Fruit fly (Drosophila melanogaster): ENCODE results near the gene Tmf.
A peak's percentile ranks its signal among the peaks of the same experiment; 100 is the strongest.

The Tmf gene

DNA sequence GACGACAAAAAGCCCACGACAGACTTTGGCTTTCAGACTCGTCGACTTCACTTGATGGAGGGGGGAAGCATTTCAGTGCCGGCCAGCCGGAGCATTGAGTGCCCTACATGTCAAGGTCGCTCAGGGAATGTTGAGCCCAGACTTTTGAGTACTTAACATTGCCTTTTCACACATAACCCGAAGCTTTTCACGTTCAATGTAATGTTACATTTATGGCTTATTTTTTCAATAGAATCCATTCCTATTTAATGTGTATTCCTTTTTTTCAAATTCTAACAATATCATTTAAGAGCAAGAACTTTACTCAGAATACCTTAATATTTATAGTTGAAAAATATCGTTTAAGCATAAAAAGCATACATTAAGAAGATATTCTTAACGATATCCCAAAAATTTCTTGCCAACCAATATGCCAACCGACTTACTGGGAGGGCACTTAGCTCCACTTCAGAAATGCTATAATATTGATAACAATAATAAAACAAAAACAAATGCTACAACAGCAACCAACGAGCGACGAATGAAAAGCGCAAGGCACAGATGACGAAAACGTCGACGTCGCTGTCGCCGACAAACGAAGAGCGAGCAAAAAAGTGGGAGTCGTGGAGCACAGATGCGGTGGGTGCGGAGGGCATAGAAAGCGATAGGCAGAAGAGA lies 15.7 kb downstream of the Tmf start (continued):
- TF ChIP-seq CG10431 (GFP tag; optimal IDR thresholded peaks at IDR 0.05) (no peak), gsb-n (tag; optimal IDR thresholded peaks at IDR 0.05) (peak; percentile 3), prd (optimal IDR thresholded peaks at IDR 0.05) (no peak), prd (GFP tag; IDR thresholded peaks at IDR 0.05) (peak; percentile 83), CG10979 (tag; optimal IDR thresholded peaks at IDR 0.05) (peak; percentile 86), her (GFP tag; optimal IDR thresholded peaks at IDR 0.05) (peak; percentile 69), CG18599 (GFP tag; optimal IDR thresholded peaks at IDR 0.05) (peak; percentile 82), Six4 (GFP tag; optimal IDR thresholded peaks at IDR 0.05) (peak; percentile 70), Spps (tag; optimal IDR thresholded peaks at IDR 0.05) (peak; percentile 52), esg (GFP tag; conservative IDR thresholded peaks at IDR 0.05) (peak; percentile 21; the same call in 1 of the 2 replicates), CG9215 (GFP tag; IDR thresholded peaks at IDR 0.05) (peak; percentile 83), wdn (GFP tag; IDR thresholded peaks at IDR 0.05) (no peak), row (GFP tag; IDR thresholded peaks at IDR 0.05) (peak; percentile 72), CG32767 (GFP tag; IDR thresholded peaks at IDR 0.05) (no peak), bcd (GFP tag; optimal IDR thresholded peaks at IDR 0.05) (peak; percentile 88), CG9609 (GFP tag; optimal IDR thresholded peaks at IDR 0.05) (no peak), CG14965 (GFP tag; optimal IDR thresholded peaks at IDR 0.05; ENCODE audit: borderline replicate concordance) (no peak), CG14860 (GFP tag; IDR thresholded peaks at IDR 0.05; ENCODE audit: partially characterized antibody) (no peak), sens (GFP tag) (peak; percentile 98), CG16863 (GFP tag; optimal IDR thresholded peaks at IDR 0.05) (no peak), Hand (GFP tag; optimal IDR thresholded peaks at IDR 0.05) (no peak), tx (GFP tag; optimal IDR thresholded peaks at IDR 0.05) (no peak), usp (GFP tag; optimal IDR thresholded peaks at IDR 0.05) (no peak), Drgx (GFP tag; IDR thresholded peaks at IDR 0.05) (peak; percentile 44), hbn (GFP tag; IDR thresholded peaks at IDR 0.05; ENCODE audit: partially characterized antibody) (no peak), YL-1 (GFP tag; optimal IDR thresholded peaks at IDR 0.05) (no peak), E2f1 (GFP tag; IDR thresholded peaks at IDR 0.05) (peak; percentile 65), dan (GFP tag; IDR thresholded peaks at IDR 0.05) (no peak), ase (GFP tag; IDR thresholded peaks at IDR 0.05) (peak; percentile 58), unc-4 (GFP tag; IDR thresholded peaks at IDR 0.05; ENCODE audit: partially characterized antibody) (no peak), CG12219 (GFP tag; optimal IDR thresholded peaks at IDR 0.05) (peak; percentile 61), CG11398 (GFP tag; optimal IDR thresholded peaks at IDR 0.05) (peak; percentile 45), Trl (optimal IDR thresholded peaks at IDR 0.05) (no peak), Trl (GFP tag; optimal IDR thresholded peaks at IDR 0.05) (peak; percentile 78), CG10366 (GFP tag; IDR thresholded peaks at IDR 0.05) (no peak), pros (GFP tag; optimal IDR thresholded peaks at IDR 0.05) (no peak), CG11456 (GFP tag; IDR thresholded peaks at IDR 0.05) (peak; percentile 79), kay (GFP tag; optimal IDR thresholded peaks at IDR 0.05) (peak; percentile 49), inv (GFP tag; IDR thresholded peaks at IDR 0.05; ENCODE audit: partially characterized antibody) (no peak), CG10209 (GFP tag; optimal IDR thresholded peaks at IDR 0.05) (peak; percentile 85), Vsx1 (GFP tag; optimal IDR thresholded peaks at IDR 0.05) (peak; percentile 57), lilli (GFP tag; optimal IDR thresholded peaks at IDR 0.05) (peak; percentile 90), Sin3A (optimal IDR thresholded peaks at IDR 0.05) (no peak), tin (GFP tag; optimal IDR thresholded peaks at IDR 0.05) (peak; percentile 80), az2 (GFP tag; optimal IDR thresholded peaks at IDR 0.05) (peak; percentile 1), Fer3 (tag; optimal IDR thresholded peaks at IDR 0.05) (peak; percentile 69), sob (GFP tag; IDR thresholded peaks at IDR 0.05) (peak; percentile 63; the same call in 1 of the 2 replicates), fd3F (GFP tag; optimal IDR thresholded peaks at IDR 0.05) (no peak), CG7786 (GFP tag; optimal IDR thresholded peaks at IDR 0.05) (no peak), Usf (GFP tag; optimal IDR thresholded peaks at IDR 0.05) (peak; percentile 33), sens-2 (GFP tag; IDR thresholded peaks at IDR 0.05) (no peak), CG9876 (GFP tag; optimal IDR thresholded peaks at IDR 0.05) (no peak)

All from whole organism, embryonic.